Worm (Caenorhabditis elegans) whole organism, L4 larva: ENCODE data around the gene nac-3.

Source experiments
- D1046.2 ChIP-seq: fragments of 200-800 bp; sonication (Bioruptor generic); IDR thresholded peaks from 2 replicates; pipeline ENCODE4 v1.3.6; 2022; ENCODE audit warnings: missing genetic modification characterization, missing compliant biosample characterization
- F10B5.3 ChIP-seq: sonication (generic microtip); optimal IDR thresholded peaks from 2 replicates; lab custom pipeline; 2016; ENCODE audit warnings: mild to moderate bottlenecking, missing genetic modification characterization, missing compliant biosample characterization
- F49E8.2 ChIP-seq: sonication (generic microtip); optimal IDR thresholded peaks from 2 replicates; lab custom pipeline; 2016; ENCODE audit warnings: missing compliant biosample characterization, mild to moderate bottlenecking, missing genetic modification characterization, borderline replicate concordance
- R02D3.7 ChIP-seq: fragments of 150-350 bp; sonication (generic microtip); optimal IDR thresholded peaks from 3 replicates; lab custom pipeline; 2014; ENCODE audit warnings: missing biosample characterization, missing genetic modification characterization
- Y5F2A.4 ChIP-seq: fragments of 200-800 bp; sonication (Bioruptor generic); optimal IDR thresholded peaks from 2 replicates; lab custom pipeline; 2018; ENCODE audit warnings: mild to moderate bottlenecking, missing genetic modification characterization, missing compliant biosample characterization
- ZK546.5 ChIP-seq, 2 experiments: sonication (generic microtip); optimal IDR thresholded peaks; 2 replicates each; lab custom pipeline; 2017; ENCODE audit warnings: missing biosample characterization in 2 of 2, missing genetic modification characterization in 2 of 2
- ama-1 ChIP-seq: fragments of 150-350 bp; optimal IDR thresholded peaks from 2 replicates; lab custom pipeline; 2014; ENCODE audit warnings: inconsistent platforms, mixed read lengths
- ceh-28 ChIP-seq: fragments of 150-350 bp; optimal IDR thresholded peaks from 2 replicates; lab custom pipeline; 2014; ENCODE audit warnings: missing biosample characterization, missing genetic modification reagents, missing genetic modification characterization
- cey-2 ChIP-seq: sonication (generic microtip); optimal IDR thresholded peaks from 3 replicates; lab custom pipeline; 2017; ENCODE audit warnings: missing genetic modification characterization, mild to moderate bottlenecking, missing compliant biosample characterization, antibody characterized with exemption, borderline replicate concordance; ENCODE audit not compliant: insufficient read depth
- ctbp-1 ChIP-seq: fragments of 200-800 bp; sonication (Bioruptor generic); IDR thresholded peaks from 2 replicates; pipeline ENCODE4 v1.3.6; 2022; ENCODE audit warnings: missing genetic modification reagents, missing genetic modification characterization, missing compliant biosample characterization
- dpl-1 ChIP-seq: fragments of 150-350 bp; optimal IDR thresholded peaks from 2 replicates; lab custom pipeline; 2014; ENCODE audit warnings: missing biosample characterization, missing genetic modification reagents, missing genetic modification characterization
- duxl-1 ChIP-seq: sonication (generic microtip); optimal IDR thresholded peaks from 2 replicates; lab custom pipeline; 2016; ENCODE audit warnings: mild to moderate bottlenecking, missing genetic modification characterization, moderate library complexity, missing compliant biosample characterization; ENCODE audit not compliant: poor library complexity
- dve-1 ChIP-seq: sonication (generic microtip); optimal IDR thresholded peaks from 2 replicates; lab custom pipeline; 2017; ENCODE audit warnings: antibody characterized with exemption, mild to moderate bottlenecking, missing genetic modification characterization, missing compliant biosample characterization; ENCODE audit not compliant: insufficient read depth
- fkh-10 ChIP-seq: fragments of 150-350 bp; optimal IDR thresholded peaks from 2 replicates; lab custom pipeline; 2014; ENCODE audit warnings: missing biosample characterization, missing genetic modification reagents, missing genetic modification characterization
- hmg-1.1 ChIP-seq: fragments of 200-800 bp; sonication (Bioruptor generic); IDR thresholded peaks from 2 replicates; pipeline ENCODE4 v1.3.6; 2022; ENCODE audit warnings: missing genetic modification reagents, missing genetic modification characterization, missing compliant biosample characterization
- lim-7 ChIP-seq: fragments of 200-800 bp; sonication (Bioruptor generic); IDR thresholded peaks from 2 replicates; pipeline ENCODE4 v1.3.6; 2022; ENCODE audit warnings: missing genetic modification characterization, missing compliant biosample characterization
- lin-39 ChIP-seq: fragments of 150-350 bp; optimal IDR thresholded peaks from 2 replicates; lab custom pipeline; 2014; ENCODE audit warnings: missing biosample characterization, missing genetic modification reagents, missing genetic modification characterization
- lsy-2 ChIP-seq, 2 experiments: fragments of 150-350 bp in 1 of 2; sonication (generic microtip) in 1 of 2; optimal IDR thresholded peaks; 2 replicates each; lab custom pipeline; 2014 to 2017; ENCODE audit warnings: missing biosample characterization in 2 of 2, missing genetic modification characterization in 2 of 2
- madf-5 ChIP-seq, 2 experiments: fragments of 200-800 bp; sonication (Bioruptor generic); IDR thresholded peaks; 2 replicates each; pipeline ENCODE4 v1.3.6; 2022; ENCODE audit warnings: missing compliant biosample characterization in 2 of 2, missing genetic modification characterization in 2 of 2
- mdl-1 ChIP-seq, 2 experiments: fragments of 150-350 bp in 1 of 2; sonication (generic microtip) in 1 of 2; optimal IDR thresholded peaks; 2 replicates each; lab custom pipeline; 2014 to 2017; ENCODE audit warnings: missing biosample characterization in 2 of 2, missing genetic modification characterization in 2 of 2
- mdt-29 ChIP-seq: fragments of 200-800 bp; sonication (Bioruptor generic); IDR thresholded peaks from 2 replicates; pipeline ENCODE4 v1.3.6; 2022; ENCODE audit warnings: missing genetic modification reagents, missing genetic modification characterization, missing compliant biosample characterization
- mes-2 ChIP-seq: sonication (generic microtip); optimal IDR thresholded peaks from 2 replicates; lab custom pipeline; 2016; ENCODE audit warnings: missing genotype, mild to moderate bottlenecking, missing genetic modification characterization, missing compliant biosample characterization; ENCODE audit not compliant: poor library complexity, severe bottlenecking
- nhr-237 ChIP-seq: sonication (generic microtip); optimal IDR thresholded peaks from 2 replicates; lab custom pipeline; 2017; ENCODE audit warnings: missing biosample characterization, missing genetic modification characterization
- nhr-28 ChIP-seq: fragments of 150-350 bp; optimal IDR thresholded peaks from 2 replicates; lab custom pipeline; 2014; ENCODE audit warnings: missing biosample characterization, missing genetic modification characterization
- nhr-42 ChIP-seq: fragments of 200-800 bp; sonication (Bioruptor generic); IDR thresholded peaks from 2 replicates; pipeline ENCODE4 v1.3.6; 2022; ENCODE audit warnings: missing genetic modification characterization, missing compliant biosample characterization
- nhr-48 ChIP-seq: sonication (generic microtip); optimal IDR thresholded peaks from 2 replicates; lab custom pipeline; 2016; ENCODE audit warnings: mild to moderate bottlenecking, missing genetic modification characterization, missing compliant biosample characterization
- nhr-77 ChIP-seq: fragments of 150-350 bp; optimal IDR thresholded peaks from 2 replicates; lab custom pipeline; 2014; ENCODE audit warnings: missing biosample characterization, missing genetic modification characterization
- php-3 ChIP-seq: fragments of 200-800 bp; sonication (Bioruptor generic); IDR thresholded peaks from 2 replicates; pipeline ENCODE4 v1.3.6; 2022; ENCODE audit warnings: missing genetic modification reagents, missing genetic modification characterization, missing compliant biosample characterization
- rbr-2 ChIP-seq: sonication (generic microtip); optimal IDR thresholded peaks from 2 replicates; lab custom pipeline; 2016; ENCODE audit warnings: missing genotype, missing genetic modification characterization, missing compliant biosample characterization
- saeg-2 ChIP-seq: fragments of 200-800 bp; sonication (Bioruptor generic); IDR thresholded peaks from 2 replicates; pipeline ENCODE4 v1.3.6; 2022; ENCODE audit warnings: missing genetic modification reagents, missing genetic modification characterization, missing compliant biosample characterization
- set-16 ChIP-seq: fragments of 200-800 bp; sonication (Bioruptor generic); IDR thresholded peaks from 2 replicates; pipeline ENCODE4 v1.3.6; 2022; ENCODE audit warnings: missing genetic modification reagents, missing genetic modification characterization, missing compliant biosample characterization
- skn-1 ChIP-seq: fragments of 150-350 bp; optimal IDR thresholded peaks from 2 replicates; lab custom pipeline; 2014; ENCODE audit warnings: missing biosample characterization, missing genetic modification characterization
- snpc-1.2 ChIP-seq: fragments of 200-800 bp; sonication (Bioruptor generic); IDR thresholded peaks from 2 replicates; pipeline ENCODE4 v1.3.6; 2022; ENCODE audit warnings: missing genetic modification reagents, missing genetic modification characterization, missing compliant biosample characterization
- spr-3 ChIP-seq: fragments of 200-800 bp; sonication (Bioruptor generic); optimal IDR thresholded peaks from 2 replicates; lab custom pipeline; 2018; ENCODE audit warnings: mild to moderate bottlenecking, missing genetic modification characterization, missing compliant biosample characterization
- tra-1 ChIP-seq: fragments of 200-800 bp; sonication (Bioruptor generic); IDR thresholded peaks from 2 replicates; pipeline ENCODE4 v1.3.6; 2022; ENCODE audit warnings: missing genetic modification reagents, missing genetic modification characterization, missing compliant biosample characterization
- zag-1 ChIP-seq: fragments of 150-350 bp; optimal IDR thresholded peaks from 2 replicates; lab custom pipeline; 2014; ENCODE audit warnings: missing biosample characterization, missing genetic modification characterization
- zfp-2 ChIP-seq: sonication (generic microtip); optimal IDR thresholded peaks from 2 replicates; lab custom pipeline; 2016; ENCODE audit warnings: mild to moderate bottlenecking, missing genetic modification characterization, missing compliant biosample characterization
- zfp-3 ChIP-seq: fragments of 200-800 bp; sonication (Bioruptor generic); conservative IDR thresholded peaks from 2 replicates; pipeline ENCODE4 v1.3.6; 2022; ENCODE audit warnings: missing genetic modification reagents, missing genetic modification characterization, missing compliant biosample characterization
- zip-11 ChIP-seq: fragments of 200-800 bp; sonication (Bioruptor generic); IDR thresholded peaks from 2 replicates; pipeline ENCODE4 v1.3.6; 2022; ENCODE audit warnings: missing genetic modification characterization, missing compliant biosample characterization
- zip-2 ChIP-seq: fragments of 150-350 bp; optimal IDR thresholded peaks from 2 replicates; lab custom pipeline; 2014; ENCODE audit warnings: missing biosample characterization, missing genetic modification characterization

The nac-3 gene

ce11 chrIII:10152495-10152894 lies at the start of gene nac-3:
TSS of gene nac-3 (plus strand) at chrIII:10152795.
- no peak for TF ChIP-seq snpc-1.2 (GFP tag; lab: Robert Waterston, UW)
- TF ChIP-seq dve-1: no peak
- TF ChIP-seq zfp-3 (GFP tag; lab: Robert Waterston, UW): 0 out of 2 replicates have a peak, but pooled peaks have one; percentile 20
- TF ChIP-seq nhr-77 (tag; lab: Kevin White, UChicago): no peak

DNA sequence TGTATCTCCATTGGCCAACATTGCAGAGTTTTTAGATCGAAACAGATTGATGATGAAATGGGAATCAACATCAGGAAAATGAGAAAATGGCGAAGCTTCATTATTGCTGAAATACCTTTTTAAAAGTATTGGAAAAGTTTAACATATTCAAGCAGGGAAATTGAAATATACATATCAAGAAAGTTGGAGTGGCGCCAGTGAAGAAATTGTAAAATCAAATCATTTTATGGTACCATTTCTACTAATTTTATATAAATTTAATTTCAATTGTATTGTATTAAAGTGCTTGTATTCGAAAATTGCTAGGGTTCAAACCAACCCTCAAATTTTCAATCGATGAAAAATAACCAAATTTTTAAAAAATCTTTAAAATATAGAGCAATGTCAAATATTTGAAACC lies 46.2 kb upstream of the nac-3 start, which contains the start of gene srt-55:
Gene srt-55, minus strand, starts transcription at position 101 of the 400 bp plus-strand sequence.
- TF ChIP-seq spr-3 (GFP tag; lab: Kevin White, UChicago): no peak
- no peak for TF ChIP-seq zag-1 (tag; lab: Kevin White, UChicago)
- no peak for TF ChIP-seq saeg-2 (GFP tag; lab: Robert Waterston, UW)
- no peak for TF ChIP-seq rbr-2 (tag; lab: Kevin White, UChicago)
- no peak for TF ChIP-seq zip-11 (GFP tag; lab: Robert Waterston, UW)
- no peak for TF ChIP-seq ceh-28 (tag; lab: Kevin White, UChicago)
- TF ChIP-seq F10B5.3: no peak
- no peak for TF ChIP-seq dve-1
- TF ChIP-seq nhr-42 (GFP tag; lab: Robert Waterston, UW): no peak
- TF ChIP-seq mdt-29: no peak
- no peak for TF ChIP-seq dpl-1 (GFP tag; lab: Kevin White, UChicago)
- TF ChIP-seq snpc-1.2 (GFP tag; lab: Robert Waterston, UW): no peak

- TF ChIP-seq dpl-1 (GFP tag; lab: Kevin White, UChicago) (no peak), zag-1 (tag; lab: Kevin White, UChicago) (no peak), php-3 (GFP tag; lab: Robert Waterston, UW) (no peak), tra-1 (GFP tag; lab: Robert Waterston, UW) (no peak), D1046.2 (GFP tag; lab: Robert Waterston, UW) (no peak), nhr-48 (tag; lab: Kevin White, UChicago) (no peak), nhr-237 (tag; lab: Kevin White, UChicago) (no peak), zfp-2 (tag; lab: Kevin White, UChicago) (no peak), mdl-1 (tag; optimal IDR thresholded peaks at IDR 0.05; lab: Kevin White, UChicago) (no peak), hmg-1.1 (GFP tag; lab: Robert Waterston, UW) (no peak), ctbp-1 (GFP tag; lab: Robert Waterston, UW) (no peak), ama-1 (no peak)
Measured at ce11 chrIII:10108995-10109394, 43.6 kb upstream of the nac-3 start, which contains the start of gene T16H12.9. TSS of gene T16H12.9 (plus strand) at chrIII:10109295.

DNA sequence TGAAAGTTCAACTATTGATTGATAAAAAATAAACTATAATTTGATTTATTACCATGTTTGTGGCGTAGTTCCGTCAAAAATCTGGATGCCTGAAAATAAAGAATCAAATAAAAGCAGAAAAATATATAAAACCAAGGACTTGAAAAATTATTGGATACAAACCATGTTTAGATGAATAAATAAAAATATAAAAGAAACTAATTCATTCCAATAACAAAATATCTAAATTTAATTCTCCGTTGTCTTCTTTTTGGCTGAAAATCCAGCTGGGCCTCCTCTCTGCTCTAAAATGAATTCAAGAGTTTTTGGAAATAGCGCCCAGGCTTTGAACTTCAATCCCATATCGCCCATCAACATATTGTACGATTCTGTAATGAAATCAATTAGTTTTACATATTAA lies 39.6 kb upstream of the nac-3 start, which contains the start of gene vps-29:
Gene vps-29, minus strand, starts transcription at position 101 of the 400 bp plus-strand sequence.
- no peak for TF ChIP-seq set-16 (GFP tag; lab: Robert Waterston, UW)
- TF ChIP-seq nhr-77 (tag; lab: Kevin White, UChicago): no peak
- no peak for TF ChIP-seq F49E8.2
- no peak for TF ChIP-seq nhr-28 (tag; lab: Kevin White, UChicago)

DNA sequence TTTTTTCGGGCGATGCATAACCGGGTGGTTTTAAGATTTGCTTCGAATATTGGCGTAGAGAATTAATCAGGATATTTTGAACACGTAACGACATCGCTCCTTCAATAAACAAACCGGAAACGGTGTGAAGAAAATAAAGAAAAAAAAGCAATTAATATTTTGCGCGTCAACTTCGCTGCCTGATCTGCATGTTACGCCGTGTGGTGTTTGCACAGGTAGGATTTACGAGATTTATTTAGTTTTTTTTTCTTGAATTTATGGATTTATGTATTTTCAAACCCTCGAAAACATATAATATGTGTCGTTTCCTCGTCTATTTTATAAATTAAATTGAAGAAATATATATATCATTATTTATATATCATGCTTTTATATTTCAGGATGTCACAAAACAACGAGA lies 37.9 kb upstream of the nac-3 start, which contains the start of the genes ZK1128.1 and mett-10:
Gene ZK1128.1, minus strand, starts transcription at position 99 of the 400 bp plus-strand sequence.
Gene mett-10, plus strand, starts transcription at position 375 of the 400 bp plus-strand sequence.
- TF ChIP-seq dpl-1 (GFP tag; lab: Kevin White, UChicago): peak; percentile 33
- TF ChIP-seq php-3 (GFP tag; lab: Robert Waterston, UW): no peak
- TF ChIP-seq hmg-1.1 (GFP tag; lab: Robert Waterston, UW): 0 out of 2 replicates have a peak, but pooled peaks have one; percentile 13
- TF ChIP-seq lin-39 (tag; lab: Kevin White, UChicago): no peak
- no peak for TF ChIP-seq fkh-10 (GFP tag; lab: Kevin White, UChicago)
- TF ChIP-seq lim-7 (GFP tag; lab: Robert Waterston, UW): no peak
- TF ChIP-seq madf-5 (GFP tag; IDR thresholded peaks at IDR 0.05; lab: Robert Waterston, UW): no peak
- peak; percentile 45 for TF ChIP-seq mes-2 (tag; lab: Kevin White, UChicago)
- no peak for TF ChIP-seq zip-2 (tag; lab: Kevin White, UChicago)
- peak; percentile 61 for TF ChIP-seq R02D3.7 (tag; lab: Kevin White, UChicago)
- TF ChIP-seq F49E8.2: no peak
- no peak for TF ChIP-seq skn-1 (tag; lab: Kevin White, UChicago)
- no peak for TF ChIP-seq F10B5.3
- TF ChIP-seq cey-2 (tag; lab: Kevin White, UChicago): no peak
- peak; percentile 9 for TF ChIP-seq dve-1
- TF ChIP-seq duxl-1 (tag; lab: Kevin White, UChicago): no peak
- peak in 1 of 2 experiments; percentile 68 for TF ChIP-seq lsy-2 (tag; optimal IDR thresholded peaks at IDR 0.05; lab: Kevin White, UChicago)
- TF ChIP-seq Y5F2A.4: no peak
- TF ChIP-seq ZK546.5 (tag; optimal IDR thresholded peaks at IDR 0.05; lab: Kevin White, UChicago): no peak
- TF ChIP-seq nhr-237 (tag; lab: Kevin White, UChicago): no peak
